Worm (Caenorhabditis elegans) whole organism, L4/young adult: Measurements from ENCODE around the gene F29G6.1.

Source experiments
- W03F9.2 ChIP-seq: fragments of 150-350 bp; optimal IDR thresholded peaks from 2 replicates; lab custom pipeline; 2014; ENCODE audit warnings: missing biosample characterization, missing genetic modification characterization
- dao-5 ChIP-seq: sonication (generic microtip); optimal IDR thresholded peaks from 2 replicates; lab custom pipeline; 2016; ENCODE audit warnings: missing genotype, missing genetic modification characterization, moderate library complexity, missing compliant biosample characterization
- him-1 ChIP-seq: sonication (generic microtip); optimal IDR thresholded peaks from 2 replicates; lab custom pipeline; 2016; ENCODE audit warnings: missing genotype, missing genetic modification reagents, missing genetic modification characterization, missing compliant biosample characterization

- no peak for TF ChIP-seq W03F9.2 (tag; lab: Kevin White, UChicago)
- TF ChIP-seq dao-5 (tag; lab: Kevin White, UChicago) = no peak
- no peak for TF ChIP-seq him-1 (tag; lab: Kevin White, UChicago)
These were observed 49.8 kb upstream of the F29G6.1 start for ce11 chrX:11452316-11452715.
